Fruit fly (Drosophila melanogaster) Kc167 (cell line): ENCODE results near the gene f.

Experiments
- Myc ChIP-seq: fragments of >200 bp; optimal IDR thresholded peaks from 2 replicates; lab custom pipeline; 2017; ENCODE audit warnings: missing external identifiers
- Sin3A ChIP-seq: fragments of >200 bp; optimal IDR thresholded peaks from 2 replicates; lab custom pipeline; 2018; ENCODE audit warnings: missing external identifiers
- h ChIP-seq: fragments of >200 bp; optimal IDR thresholded peaks from 3 replicates; lab custom pipeline; 2018; ENCODE audit warnings: missing external identifiers
- psq ChIP-seq: fragments of >200 bp; optimal IDR thresholded peaks from 2 replicates; lab custom pipeline; 2017; ENCODE audit warnings: missing external identifiers

DNA sequence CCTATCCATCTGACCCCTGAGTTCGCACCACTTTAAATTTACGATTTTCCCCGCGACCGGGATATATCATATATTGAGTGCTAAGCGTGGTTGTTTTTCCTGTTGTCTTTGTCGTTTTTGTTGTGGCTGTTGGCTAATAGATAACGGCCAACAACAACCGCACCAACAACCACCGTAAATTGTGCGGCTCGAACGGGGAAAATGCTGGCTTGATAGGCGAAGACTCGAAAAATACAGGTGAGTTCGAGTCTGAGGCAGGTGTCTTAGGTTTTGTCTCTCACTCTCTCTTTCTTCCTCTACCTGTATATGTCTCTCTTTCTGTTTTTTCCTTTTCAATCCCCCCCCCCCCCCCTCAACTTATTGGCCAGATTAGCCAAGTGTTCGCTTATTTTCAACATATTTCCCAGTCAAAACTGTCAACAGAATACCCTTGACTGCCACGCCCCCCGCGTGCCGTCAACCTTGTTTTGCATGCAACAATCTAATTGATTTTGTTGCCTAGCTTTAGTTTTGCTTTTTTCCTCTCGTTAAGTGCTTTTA is 84.1 kb downstream of the f start:
- TF ChIP-seq h (lab: Kevin White, UChicago): no peak
- TF ChIP-seq Myc (lab: Kevin White, UChicago): no peak
- TF ChIP-seq Sin3A (lab: Kevin White, UChicago): no peak
- TF ChIP-seq psq: no peak
